Worm (Caenorhabditis elegans) whole organism, L3 larva: ENCODE measurements around the gene yif-1.

Experiments used
- ZK546.5 ChIP-seq: sonication (generic microtip); optimal IDR thresholded peaks from 2 replicates; lab custom pipeline; 2017; ENCODE audit warnings: missing biosample characterization, missing genetic modification characterization
- aly-2 ChIP-seq: fragments of 150-350 bp; optimal IDR thresholded peaks from 2 replicates; lab custom pipeline; 2014; ENCODE audit warnings: missing biosample characterization, missing genetic modification characterization
- ama-1 ChIP-seq: fragments of 150-350 bp; optimal IDR thresholded peaks from 2 replicates; lab custom pipeline; 2018
- ceh-16 ChIP-seq: sonication (generic microtip); optimal IDR thresholded peaks from 2 replicates; lab custom pipeline; 2017; ENCODE audit warnings: missing biosample characterization, missing genetic modification characterization
- ceh-82 ChIP-seq: fragments of 150-350 bp; optimal IDR thresholded peaks from 2 replicates; lab custom pipeline; 2014; ENCODE audit warnings: missing biosample characterization, missing genetic modification characterization
- ceh-9 ChIP-seq: sonication (generic microtip); optimal IDR thresholded peaks from 2 replicates; lab custom pipeline; 2018; ENCODE audit warnings: missing biosample characterization, missing genetic modification characterization
- daf-12 ChIP-seq: fragments of 150-350 bp; optimal IDR thresholded peaks from 2 replicates; lab custom pipeline; 2014; ENCODE audit warnings: missing biosample characterization, missing genetic modification reagents, missing genetic modification characterization
- egl-27 ChIP-seq: sonication (generic microtip); optimal IDR thresholded peaks from 4 replicates; lab custom pipeline; 2017; ENCODE audit warnings: missing biosample characterization, missing genetic modification reagents, missing genetic modification characterization
- fkh-10 ChIP-seq: sonication (generic microtip); optimal IDR thresholded peaks from 2 replicates; lab custom pipeline; 2017; ENCODE audit warnings: missing biosample characterization, missing genetic modification reagents, missing genetic modification characterization
- fkh-2 ChIP-seq: fragments of 150-350 bp; optimal IDR thresholded peaks from 2 replicates; lab custom pipeline; 2014; ENCODE audit warnings: missing biosample characterization, missing genetic modification reagents, missing genetic modification characterization
- fos-1 ChIP-seq: fragments of 150-350 bp; optimal IDR thresholded peaks from 2 replicates; lab custom pipeline; 2014; ENCODE audit warnings: missing biosample characterization, missing genetic modification characterization
- jun-1 ChIP-seq: fragments of 150-350 bp; optimal IDR thresholded peaks from 2 replicates; lab custom pipeline; 2014; ENCODE audit warnings: missing biosample characterization, missing genetic modification reagents, missing genetic modification characterization
- mdl-1 ChIP-seq: fragments of 150-350 bp; optimal IDR thresholded peaks from 2 replicates; lab custom pipeline; 2014; ENCODE audit warnings: missing biosample characterization, missing genetic modification characterization
- mml-1 ChIP-seq: fragments of 150-350 bp; sonication (generic microtip); optimal IDR thresholded peaks from 3 replicates; lab custom pipeline; 2014; ENCODE audit warnings: missing biosample characterization, missing genetic modification characterization
- nfya-1 ChIP-seq: sonication (generic microtip); optimal IDR thresholded peaks from 2 replicates; lab custom pipeline; 2017; ENCODE audit warnings: missing genetic modification characterization, mild to moderate bottlenecking, missing compliant biosample characterization, antibody characterized with exemption, moderate library complexity; ENCODE audit not compliant: insufficient read depth
- nhr-11 ChIP-seq: fragments of 150-350 bp; optimal IDR thresholded peaks from 2 replicates; lab custom pipeline; 2014; ENCODE audit warnings: missing biosample characterization, missing genetic modification characterization
- nhr-12 ChIP-seq: fragments of 150-350 bp; optimal IDR thresholded peaks from 2 replicates; lab custom pipeline; 2014; ENCODE audit warnings: missing biosample characterization, missing genetic modification characterization
- nhr-23 ChIP-seq: fragments of 150-350 bp; optimal IDR thresholded peaks from 2 replicates; lab custom pipeline; 2014; ENCODE audit warnings: missing biosample characterization, missing genetic modification reagents, missing genetic modification characterization
- nhr-25 ChIP-seq: sonication (generic microtip); optimal IDR thresholded peaks from 2 replicates; lab custom pipeline; 2017; ENCODE audit warnings: missing biosample characterization, missing genetic modification characterization
- nhr-28 ChIP-seq: fragments of 150-350 bp; optimal IDR thresholded peaks from 2 replicates; lab custom pipeline; 2014; ENCODE audit warnings: missing biosample characterization, missing genetic modification characterization
- nhr-43 ChIP-seq: sonication (generic microtip); optimal IDR thresholded peaks from 2 replicates; lab custom pipeline; 2016; ENCODE audit warnings: mild to moderate bottlenecking, missing genetic modification characterization, missing compliant biosample characterization; ENCODE audit not compliant: poor library complexity, severe bottlenecking
- nhr-76 ChIP-seq: fragments of 150-350 bp; sonication (generic microtip); optimal IDR thresholded peaks from 5 replicates; lab custom pipeline; 2014; ENCODE audit warnings: missing biosample characterization, missing genetic modification characterization
- nhr-77 ChIP-seq: fragments of 150-350 bp; optimal IDR thresholded peaks from 2 replicates; lab custom pipeline; 2014; ENCODE audit warnings: missing biosample characterization, missing genetic modification characterization
- pha-4 ChIP-seq: fragments of 150-350 bp; optimal IDR thresholded peaks from 2 replicates; lab custom pipeline; 2014; ENCODE audit warnings: missing biosample characterization, missing genetic modification reagents, missing genetic modification characterization
- tbx-2 ChIP-seq: sonication (generic microtip); optimal IDR thresholded peaks from 2 replicates; lab custom pipeline; 2016; ENCODE audit warnings: mild to moderate bottlenecking, missing genetic modification characterization, missing compliant biosample characterization
- unc-62 ChIP-seq: fragments of 150-350 bp; sonication (generic microtip); optimal IDR thresholded peaks from 4 replicates; lab custom pipeline; 2014; ENCODE audit warnings: missing biosample characterization, missing genetic modification reagents, missing genetic modification characterization
- zag-1 ChIP-seq: fragments of 150-350 bp; optimal IDR thresholded peaks from 2 replicates; lab custom pipeline; 2014; ENCODE audit warnings: missing biosample characterization, missing genetic modification characterization
- ztf-4 ChIP-seq: fragments of 150-350 bp; optimal IDR thresholded peaks from 2 replicates; lab custom pipeline; 2014; ENCODE audit warnings: missing biosample characterization, missing genetic modification characterization

Gene yif-1

DNA sequence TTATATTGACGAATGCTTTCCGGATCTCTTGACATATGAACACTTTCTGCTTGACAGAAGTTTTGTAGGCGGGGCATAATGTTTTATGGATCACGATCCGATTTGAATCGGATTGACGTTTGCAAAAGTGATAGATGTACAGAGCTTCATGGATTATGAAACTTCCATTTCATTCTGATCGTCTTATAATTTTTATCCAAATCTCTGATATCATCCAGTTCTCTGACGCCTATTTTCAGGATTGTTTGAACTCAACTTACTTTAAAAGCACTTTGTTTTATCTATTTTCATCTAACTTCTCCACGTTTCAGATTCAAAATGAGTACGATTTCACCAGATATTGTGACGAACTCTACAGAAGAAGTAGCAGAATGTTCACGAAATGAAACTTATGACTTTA is 12.1 kb upstream of the yif-1 start, which contains the start of gene npr-39:
TSS of gene npr-39 (plus strand) at position 301 of the 400 bp plus-strand sequence.
- TF ChIP-seq nfya-1 (tag; lab: Kevin White, UChicago): no peak
- TF ChIP-seq nhr-76: peak; percentile 43

DNA sequence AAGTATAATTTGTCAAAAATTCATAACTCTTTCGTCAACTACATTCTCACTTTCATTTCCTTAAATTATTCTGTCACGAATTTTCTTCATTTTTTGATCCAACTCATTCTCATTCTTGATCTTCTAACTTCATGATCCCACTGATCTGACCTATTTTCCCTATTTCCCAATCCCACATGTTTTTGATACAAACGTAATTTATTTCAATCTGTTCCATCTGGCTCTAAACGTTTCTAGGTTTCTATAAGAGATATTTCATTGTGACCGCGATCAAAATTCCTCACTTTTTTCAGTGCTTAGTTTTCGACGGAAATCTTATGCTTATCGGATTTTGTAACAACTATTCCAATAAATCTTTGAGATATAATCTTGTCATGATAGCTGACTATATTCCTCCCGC is 11.0 kb upstream of the yif-1 start:
- TF ChIP-seq daf-12 (tag; lab: Kevin White, UChicago) (no peak), nhr-77 (tag; lab: Kevin White, UChicago) (no peak), nhr-43 (no peak), nhr-25 (tag; lab: Kevin White, UChicago) (no peak), egl-27 (tag; lab: Kevin White, UChicago) (no peak), nhr-12 (tag; lab: Kevin White, UChicago) (no peak), aly-2 (no peak), ceh-16 (tag; lab: Kevin White, UChicago) (no peak), ZK546.5 (no peak), mml-1 (no peak), mdl-1 (no peak), jun-1 (tag; lab: Kevin White, UChicago) (no peak), zag-1 (tag; lab: Kevin White, UChicago) (no peak), fkh-2 (no peak), ceh-82 (tag; lab: Kevin White, UChicago) (no peak), ama-1 (lab: Kevin White, UChicago) (no peak), ceh-9 (tag; lab: Kevin White, UChicago) (no peak)
- TF ChIP-seq, all 47 proteins: peak for 0

- no peak for TF ChIP-seq ZK546.5
- no peak for TF ChIP-seq nfya-1 (tag; lab: Kevin White, UChicago)
- TF ChIP-seq pha-4 (tag; lab: Kevin White, UChicago): no peak
- TF ChIP-seq nhr-12 (tag; lab: Kevin White, UChicago): no peak
- TF ChIP-seq fos-1 (tag; lab: Kevin White, UChicago): no peak
Measured at ce11 chrV:10064221-10064620, 9.5 kb upstream of the yif-1 start, which contains the start of gene fipr-13. TSS of gene fipr-13 (plus strand) at chrV:10064521.

- TF ChIP-seq nhr-11 (tag; lab: Kevin White, UChicago) (no peak), tbx-2 (tag; lab: Kevin White, UChicago) (no peak), nhr-77 (tag; lab: Kevin White, UChicago) (no peak), nhr-76 (peak; percentile 61), mdl-1 (no peak), ZK546.5 (no peak), nfya-1 (tag; lab: Kevin White, UChicago) (peak; percentile 7)
Measured at ce11 chrV:10060039-10060438, 5.3 kb upstream of the yif-1 start.

ce11 chrV:10058748-10059147 is 4.0 kb upstream of the yif-1 start:
- TF ChIP-seq nhr-28 (tag; lab: Kevin White, UChicago) (no peak), nhr-76 (peak; percentile 59)

DNA sequence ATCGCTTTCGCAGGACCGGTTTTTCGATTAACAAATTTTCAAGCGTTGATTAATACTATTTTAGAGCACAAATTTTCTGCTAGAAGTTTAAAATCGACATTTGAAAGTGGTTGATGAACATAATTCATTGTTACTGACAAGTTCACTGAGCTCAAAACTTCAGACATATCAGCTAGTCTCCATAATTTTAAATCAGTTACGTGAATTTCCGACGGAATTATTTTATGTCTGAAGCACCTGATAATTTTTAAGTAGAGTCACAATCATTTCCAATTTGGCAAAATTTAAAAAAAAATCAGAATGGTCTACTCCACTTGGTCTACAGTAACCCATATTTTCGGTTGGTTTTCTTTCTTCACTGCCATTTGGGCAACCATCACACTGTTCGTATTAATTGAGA is 2.9 kb downstream of the yif-1 start, which contains the start of gene str-118:
TSS of gene str-118 (plus strand) at position 301 of the 400 bp plus-strand sequence.
- TF ChIP-seq daf-12 (tag; lab: Kevin White, UChicago) (no peak), nhr-43 (no peak), nhr-23 (no peak), nhr-12 (tag; lab: Kevin White, UChicago) (no peak), fkh-10 (GFP tag; lab: Kevin White, UChicago) (no peak), ztf-4 (tag; lab: Kevin White, UChicago) (no peak)
- TF ChIP-seq, all 47 proteins: peak for 0

- peak; percentile 3 for TF ChIP-seq nfya-1 (tag; lab: Kevin White, UChicago)
- TF ChIP-seq, all 47 proteins: peak for 1; not testable (repeated sequence) for 46
Measured at ce11 chrV:10049192-10049816, 5.4 kb downstream of the yif-1 start.

DNA sequence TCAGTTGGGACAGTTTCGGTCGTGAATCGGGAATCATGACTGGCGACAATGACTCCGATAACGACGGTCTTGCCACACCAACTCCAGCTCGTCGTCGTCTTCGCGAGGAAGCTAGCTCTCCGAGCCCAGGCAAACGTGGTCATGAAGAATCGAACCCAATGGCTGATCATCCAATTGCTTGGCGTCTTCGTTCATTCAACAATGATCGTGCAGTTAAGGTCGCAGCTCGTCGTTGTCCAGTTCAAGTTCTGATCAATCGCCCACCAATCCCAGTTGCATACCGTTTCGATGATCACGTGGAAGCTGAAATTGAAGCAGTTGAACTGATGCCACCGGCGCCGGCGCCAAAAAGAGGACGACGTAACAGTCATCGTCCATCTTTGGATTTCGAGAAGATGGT is 7.5 kb downstream of the yif-1 start:
- TF ChIP-seq egl-27 (tag; lab: Kevin White, UChicago) (no peak), ama-1 (lab: Kevin White, UChicago) (peak; percentile 71), nhr-12 (tag; lab: Kevin White, UChicago) (no peak), unc-62 (GFP tag; lab: Kevin White, UChicago) (no peak)
